Fruit fly (Drosophila melanogaster) whole organism, embryonic: Measurements from ENCODE around the gene CG12507.

Experiments used
- ATbp ChIP-seq: fragments of 200-800 bp; sonication (Bioruptor generic); optimal IDR thresholded peaks from 2 replicates; lab custom pipeline; 2017; ENCODE audit warnings: missing biosample characterization, mild to moderate bottlenecking, missing genetic modification characterization, missing genetic modification reagents
- Atf6 ChIP-seq: fragments of 200-800 bp; sonication (Bioruptor generic); IDR thresholded peaks from 2 replicates; pipeline ENCODE4 v1.3.6; 2022; ENCODE audit warnings: missing biosample characterization, missing genetic modification characterization
- B-H2 ChIP-seq: fragments of 200-800 bp; sonication (Bioruptor generic); optimal IDR thresholded peaks from 2 replicates; lab custom pipeline; 2018; ENCODE audit warnings: missing biosample characterization, mild to moderate bottlenecking, missing genetic modification characterization
- CG10979 ChIP-seq: fragments of 200-800 bp; sonication (Bioruptor generic); optimal IDR thresholded peaks from 2 replicates; lab custom pipeline; 2018; ENCODE audit warnings: missing biosample characterization, mild to moderate bottlenecking, missing genetic modification characterization, moderate library complexity
- CG11504 ChIP-seq: fragments of 200-800 bp; sonication (Bioruptor generic); optimal IDR thresholded peaks from 3 replicates; lab custom pipeline; 2019; ENCODE audit warnings: missing biosample characterization, mild to moderate bottlenecking, missing genetic modification characterization, moderate library complexity
- CG15696 ChIP-seq: fragments of 200-800 bp; sonication (Bioruptor generic); optimal IDR thresholded peaks from 2 replicates; lab custom pipeline; 2019; ENCODE audit warnings: missing biosample characterization, mild to moderate bottlenecking, missing genetic modification characterization, moderate library complexity
- CG16813 ChIP-seq: fragments of 200-800 bp; sonication (Bioruptor generic); IDR thresholded peaks from 3 replicates; pipeline ENCODE4 v1.3.6; 2022; ENCODE audit warnings: missing biosample characterization, missing genetic modification characterization; ENCODE audit not compliant: partially characterized antibody
- CG16815 ChIP-seq: fragments of 200-800 bp; sonication (Bioruptor generic); optimal IDR thresholded peaks from 3 replicates; lab custom pipeline; 2017; ENCODE audit warnings: missing biosample characterization, mild to moderate bottlenecking, missing genetic modification characterization
- CG18262 ChIP-seq: fragments of 200-800 bp; optimal IDR thresholded peaks from 3 replicates; lab custom pipeline; 2019; ENCODE audit warnings: missing biosample characterization, mild to moderate bottlenecking, missing genetic modification characterization, moderate library complexity
- CG2875 ChIP-seq: fragments of 200-800 bp; sonication (Bioruptor generic); optimal IDR thresholded peaks from 2 replicates; lab custom pipeline; 2017; ENCODE audit warnings: missing biosample characterization, mild to moderate bottlenecking, missing genetic modification characterization, missing genetic modification reagents
- CG31365 ChIP-seq: fragments of 200-800 bp; sonication (Bioruptor generic); optimal IDR thresholded peaks from 2 replicates; lab custom pipeline; 2018; ENCODE audit warnings: missing biosample characterization, mild to moderate bottlenecking, missing genetic modification characterization
- CG31388 ChIP-seq: fragments of 200-800 bp; sonication (Bioruptor generic); optimal IDR thresholded peaks from 2 replicates; lab custom pipeline; 2016; ENCODE audit warnings: missing biosample characterization, missing genetic modification characterization
- CG31441 ChIP-seq: fragments of 200-800 bp; sonication (Bioruptor generic); IDR thresholded peaks from 2 replicates; pipeline ENCODE4 v1.3.6; 2022; ENCODE audit warnings: missing biosample characterization, missing genetic modification characterization
- CG32772 ChIP-seq: fragments of 200-800 bp; sonication (Bioruptor generic); IDR thresholded peaks from 2 replicates; pipeline ENCODE4 v1.3.6; 2022; ENCODE audit warnings: missing biosample characterization, missing genetic modification characterization
- CG4360 ChIP-seq: fragments of 200-800 bp; sonication (Bioruptor generic); IDR thresholded peaks from 2 replicates; pipeline ENCODE4 v1.3.6; 2022; ENCODE audit warnings: missing biosample characterization, missing genetic modification characterization
- CG4617 ChIP-seq: fragments of 200-800 bp; sonication (Bioruptor generic); optimal IDR thresholded peaks from 3 replicates; lab custom pipeline; 2016; ENCODE audit warnings: missing biosample characterization, missing genetic modification characterization, borderline replicate concordance
- CG4730 ChIP-seq: fragments of 200-800 bp; sonication (Bioruptor generic); IDR thresholded peaks from 2 replicates; pipeline ENCODE4 v1.3.6; 2022; ENCODE audit warnings: missing biosample characterization, missing genetic modification characterization
- CG6765 ChIP-seq: fragments of 200-800 bp; sonication (Bioruptor generic); optimal IDR thresholded peaks from 3 replicates; lab custom pipeline; 2017; ENCODE audit warnings: missing biosample characterization, mild to moderate bottlenecking, missing genetic modification characterization
- CG7963 ChIP-seq: fragments of 200-800 bp; sonication (Bioruptor generic); IDR thresholded peaks from 3 replicates; pipeline ENCODE4 v1.3.6; 2022; ENCODE audit warnings: missing biosample characterization, missing genetic modification characterization; ENCODE audit not compliant: partially characterized antibody
- CG8388 ChIP-seq: fragments of 200-800 bp; sonication (Bioruptor generic); optimal IDR thresholded peaks from 2 replicates; lab custom pipeline; 2019; ENCODE audit warnings: missing biosample characterization, mild to moderate bottlenecking, missing genetic modification characterization, moderate library complexity
- Chrac-16 ChIP-seq: fragments of 200-800 bp; sonication (Bioruptor generic); optimal IDR thresholded peaks from 3 replicates; lab custom pipeline; 2016; ENCODE audit warnings: missing biosample characterization, missing genetic modification characterization
- CkIIα-i1 ChIP-seq: fragments of 200-800 bp; sonication (Bioruptor generic); IDR thresholded peaks from 2 replicates; pipeline ENCODE4 v1.3.6; 2022; ENCODE audit warnings: missing biosample characterization, missing genetic modification characterization
- E2f1 ChIP-seq: fragments of 200-800 bp; sonication (Bioruptor generic); IDR thresholded peaks from 2 replicates; pipeline ENCODE4 v1.3.6; 2022; ENCODE audit warnings: missing biosample characterization, missing genetic modification characterization
- Ets65A ChIP-seq: fragments of 200-800 bp; sonication (Bioruptor generic); peaks from one replicate; lab custom pipeline; 2016; ENCODE audit warnings: missing biosample characterization, missing genetic modification characterization
- Fer3 ChIP-seq: fragments of 200-800 bp; sonication (Bioruptor generic); optimal IDR thresholded peaks from 2 replicates; lab custom pipeline; 2018; ENCODE audit warnings: missing biosample characterization, mild to moderate bottlenecking, missing genetic modification characterization, moderate library complexity
- HmgZ ChIP-seq: fragments of 200-800 bp; sonication (Bioruptor generic); optimal IDR thresholded peaks from 2 replicates; lab custom pipeline; 2018; ENCODE audit warnings: missing biosample characterization, mild to moderate bottlenecking, missing genetic modification characterization
- Hr78 ChIP-seq, 2 experiments: fragments of 200-800 bp in 1 of 2; fragments of >200 bp in 1 of 2; sonication (Bioruptor generic) in 1 of 2; optimal IDR thresholded peaks; 2 replicates each; lab custom pipeline; 2017 to 2019; ENCODE audit warnings: missing biosample characterization in 2 of 2, missing genetic modification characterization in 2 of 2, mild to moderate bottlenecking in 1 of 2, moderate library complexity in 1 of 2
- Max ChIP-seq: fragments of 200-800 bp; sonication (Bioruptor generic); optimal IDR thresholded peaks from 2 replicates; lab custom pipeline; 2016; ENCODE audit warnings: missing biosample characterization, mild to moderate bottlenecking, missing genetic modification characterization
- Meics ChIP-seq: fragments of 200-800 bp; sonication (Bioruptor generic); optimal IDR thresholded peaks from 2 replicates; lab custom pipeline; 2017; ENCODE audit warnings: missing biosample characterization, mild to moderate bottlenecking, missing genetic modification characterization
- NC2α ChIP-seq: fragments of 200-800 bp; sonication (Bioruptor generic); optimal IDR thresholded peaks from 2 replicates; lab custom pipeline; 2016; ENCODE audit warnings: missing biosample characterization, missing genetic modification characterization
- Ptx1 ChIP-seq: fragments of 200-800 bp; sonication (Bioruptor generic); IDR thresholded peaks from 2 replicates; pipeline ENCODE4 v1.3.6; 2022; ENCODE audit warnings: missing biosample characterization, missing genetic modification characterization
- Rx ChIP-seq: fragments of 200-800 bp; sonication (Bioruptor generic); IDR thresholded peaks from 2 replicates; pipeline ENCODE4 v1.3.6; 2022; ENCODE audit warnings: missing biosample characterization, missing genetic modification characterization
- Sox102F ChIP-seq: fragments of 200-800 bp; sonication (Bioruptor generic); optimal IDR thresholded peaks from 2 replicates; lab custom pipeline; 2018; ENCODE audit warnings: missing biosample characterization, mild to moderate bottlenecking, missing genetic modification characterization, moderate library complexity
- amos ChIP-seq: fragments of 200-800 bp; sonication (Bioruptor generic); IDR thresholded peaks from 2 replicates; pipeline ENCODE4 v1.3.6; 2022; ENCODE audit warnings: missing biosample characterization, missing genetic modification characterization; ENCODE audit not compliant: partially characterized antibody
- ap ChIP-seq: fragments of 200-800 bp; sonication (Bioruptor generic); IDR thresholded peaks from 2 replicates; pipeline ENCODE4 v1.3.6; 2022; ENCODE audit warnings: missing biosample characterization, missing genetic modification characterization
- dan ChIP-seq: fragments of 200-800 bp; sonication (Bioruptor generic); IDR thresholded peaks from 2 replicates; pipeline ENCODE4 v1.3.6; 2022; ENCODE audit warnings: missing biosample characterization, missing genetic modification characterization
- fd3F ChIP-seq: fragments of 200-800 bp; sonication (Bioruptor generic); optimal IDR thresholded peaks from 2 replicates; lab custom pipeline; 2018; ENCODE audit warnings: missing biosample characterization, mild to moderate bottlenecking, missing genetic modification characterization, moderate library complexity
- ftz-f1 ChIP-seq: fragments of 200-800 bp; sonication (Bioruptor generic); optimal IDR thresholded peaks from 2 replicates; lab custom pipeline; 2016; ENCODE audit warnings: missing biosample characterization, missing genetic modification characterization
- h ChIP-seq: fragments of >200 bp; optimal IDR thresholded peaks from 2 replicates; lab custom pipeline; 2017
- ham ChIP-seq: fragments of 200-800 bp; sonication (Bioruptor generic); IDR thresholded peaks from 2 replicates; pipeline ENCODE4 v1.3.6; 2022; ENCODE audit warnings: missing biosample characterization, missing genetic modification characterization
- inv ChIP-seq: fragments of 200-800 bp; sonication (Bioruptor generic); IDR thresholded peaks from 2 replicates; pipeline ENCODE4 v1.3.6; 2022; ENCODE audit warnings: missing biosample characterization, missing genetic modification characterization; ENCODE audit not compliant: partially characterized antibody
- lbe ChIP-seq: fragments of 200-800 bp; sonication (Bioruptor generic); optimal IDR thresholded peaks from 2 replicates; lab custom pipeline; 2016; ENCODE audit warnings: missing biosample characterization, mild to moderate bottlenecking, missing genetic modification characterization
- lilli ChIP-seq: fragments of 200-800 bp; sonication (Bioruptor generic); optimal IDR thresholded peaks from 3 replicates; lab custom pipeline; 2016; ENCODE audit warnings: missing biosample characterization, missing genetic modification characterization
- luna ChIP-seq: fragments of 200-800 bp; sonication (Bioruptor generic); optimal IDR thresholded peaks from 2 replicates; lab custom pipeline; 2016; ENCODE audit warnings: missing biosample characterization, missing genetic modification characterization
- nerfin-2 ChIP-seq: fragments of 200-800 bp; sonication (Bioruptor generic); IDR thresholded peaks from 2 replicates; pipeline ENCODE4 v1.3.6; 2022; ENCODE audit warnings: missing biosample characterization, missing genetic modification characterization; ENCODE audit not compliant: partially characterized antibody
- pita ChIP-seq: fragments of 200-800 bp; sonication (Bioruptor generic); optimal IDR thresholded peaks from 2 replicates; lab custom pipeline; 2017; ENCODE audit warnings: missing biosample characterization, mild to moderate bottlenecking, missing genetic modification characterization
- pzg ChIP-seq: fragments of 200-800 bp; sonication (Bioruptor generic); optimal IDR thresholded peaks from 3 replicates; lab custom pipeline; 2018; ENCODE audit warnings: missing biosample characterization, mild to moderate bottlenecking, missing genetic modification characterization, moderate library complexity
- slou ChIP-seq: fragments of 200-800 bp; sonication (Bioruptor generic); optimal IDR thresholded peaks from 3 replicates; lab custom pipeline; 2016; ENCODE audit warnings: missing biosample characterization, missing genetic modification characterization
- sr ChIP-seq: fragments of 200-800 bp; sonication (Bioruptor generic); IDR thresholded peaks from 3 replicates; pipeline ENCODE4 v1.3.6; 2022; ENCODE audit warnings: missing biosample characterization, missing genetic modification characterization
- vfl ChIP-seq: fragments of 200-800 bp; sonication (Bioruptor generic); optimal IDR thresholded peaks from 2 replicates; lab custom pipeline; 2016; ENCODE audit warnings: missing biosample characterization, missing genetic modification characterization
- zf30C ChIP-seq: fragments of 200-800 bp; sonication (Bioruptor generic); optimal IDR thresholded peaks from 3 replicates; lab custom pipeline; 2018; ENCODE audit warnings: missing biosample characterization, mild to moderate bottlenecking, missing genetic modification characterization

Gene CG12507

dm6 chrX:16278783-16279182 is 12.4 kb upstream of the CG12507 start (continued):
- TF ChIP-seq Atf6: peak; percentile 64
- no peak for TF ChIP-seq ftz-f1 (GFP tag; lab: Kevin White, UChicago)
- no peak for TF ChIP-seq Hr78 (GFP tag; optimal IDR thresholded peaks at IDR 0.05; lab: Kevin White, UChicago)
- peak; percentile 90 for TF ChIP-seq CG18262
- peak; percentile 91 for TF ChIP-seq CG15696 (tag; lab: Kevin White, UChicago)
- peak; percentile 76 for TF ChIP-seq Fer3 (tag; lab: Kevin White, UChicago)
- peak; percentile 88 for TF ChIP-seq CG8388 (GFP tag; lab: Kevin White, UChicago)
- no peak for TF ChIP-seq luna
- TF ChIP-seq Ptx1 (GFP tag; lab: Robert Waterston, UW): peak; percentile 67
- no peak for TF ChIP-seq pita (GFP tag; lab: Kevin White, UChicago)
- no peak for TF ChIP-seq inv (GFP tag; lab: Robert Waterston, UW)
- no peak for TF ChIP-seq nerfin-2 (GFP tag; lab: Robert Waterston, UW)
- TF ChIP-seq pzg: no peak
- peak; percentile 91 for TF ChIP-seq CG10979 (tag; lab: Kevin White, UChicago)
- TF ChIP-seq CG7963 (GFP tag; lab: Robert Waterston, UW): no peak
- TF ChIP-seq CG16815: peak; percentile 70
- TF ChIP-seq ap (GFP tag; lab: Robert Waterston, UW): peak; percentile 73; the same call in 1 of the 2 replicates
- peak; percentile 20 for TF ChIP-seq lilli (GFP tag; lab: Kevin White, UChicago)
- TF ChIP-seq slou (GFP tag; lab: Kevin White, UChicago): no peak
- no peak for TF ChIP-seq h (lab: Kevin White, UChicago)
- peak; percentile 64 for TF ChIP-seq CG32772 (GFP tag; lab: Robert Waterston, UW)
- TF ChIP-seq B-H2: peak; percentile 83
- TF ChIP-seq CG11504: peak; percentile 82
- peak; percentile 66 for TF ChIP-seq sr (GFP tag; lab: Robert Waterston, UW)
- peak; percentile 71 for TF ChIP-seq CG6765
- TF ChIP-seq Ets65A (GFP tag; lab: Kevin White, UChicago): peak; percentile 85
- TF ChIP-seq HmgZ (tag; lab: Kevin White, UChicago): peak; percentile 79
- TF ChIP-seq CG2875 (GFP tag; lab: Kevin White, UChicago): peak; percentile 91
- TF ChIP-seq dan (GFP tag; lab: Robert Waterston, UW): peak; percentile 63; the same call in 1 of the 2 replicates
- TF ChIP-seq CG31441: peak; percentile 60
- TF ChIP-seq fd3F: peak; percentile 72
- TF ChIP-seq zf30C (GFP tag; lab: Kevin White, UChicago): no peak
- no peak for TF ChIP-seq CkIIα-i1
- peak; percentile 46 for TF ChIP-seq Max (GFP tag; lab: Kevin White, UChicago)
- TF ChIP-seq vfl (GFP tag; lab: Kevin White, UChicago): no peak
- TF ChIP-seq lbe: peak; percentile 53
- TF ChIP-seq amos (GFP tag; lab: Robert Waterston, UW): no peak
- peak; percentile 42 for TF ChIP-seq Chrac-16 (GFP tag; lab: Kevin White, UChicago)
- no peak for TF ChIP-seq CG31388 (GFP tag; lab: Kevin White, UChicago)
- peak; percentile 90 for TF ChIP-seq ATbp
- TF ChIP-seq E2f1 (GFP tag; lab: Robert Waterston, UW): peak; percentile 81
- TF ChIP-seq CG16813 (GFP tag; lab: Robert Waterston, UW): no peak
- peak; percentile 83 for TF ChIP-seq Sox102F (GFP tag; lab: Kevin White, UChicago)
- peak; percentile 9 for TF ChIP-seq NC2α (GFP tag; lab: Kevin White, UChicago)
- peak; percentile 9 for TF ChIP-seq CG4617 (GFP tag; lab: Kevin White, UChicago)
- peak; percentile 68 for TF ChIP-seq CG4730 (GFP tag; lab: Robert Waterston, UW)
- peak; percentile 78 for TF ChIP-seq Meics (GFP tag; lab: Kevin White, UChicago)
- peak; percentile 61 for TF ChIP-seq CG31365 (tag; lab: Kevin White, UChicago)
- 0 out of 2 replicates have a peak, but pooled peaks have one; percentile 44 for TF ChIP-seq ham (GFP tag; lab: Robert Waterston, UW)
- peak; percentile 82 for TF ChIP-seq Rx (GFP tag; lab: Robert Waterston, UW)
- peak; percentile 60 for TF ChIP-seq CG4360 (GFP tag; lab: Robert Waterston, UW)
